Worm (Caenorhabditis elegans): Measurements from ENCODE around the gene hpo-18.

- TF ChIP-seq lin-13 (GFP tag; optimal IDR thresholded peaks at IDR 0.05) (no peak), unc-39 (tag; optimal IDR thresholded peaks at IDR 0.05) (no peak), elt-1 (tag; optimal IDR thresholded peaks at IDR 0.05) (no peak), mdl-1 (tag; optimal IDR thresholded peaks at IDR 0.05) (no peak), egl-27 (tag; optimal IDR thresholded peaks at IDR 0.05) (no peak), fos-1 (tag; optimal IDR thresholded peaks at IDR 0.05) (no peak), ceh-82 (tag; optimal IDR thresholded peaks at IDR 0.05) (no peak)
These were observed 5.0 kb downstream of the hpo-18 start, which contains the start of gene glrx-3 for ce11 chrV:4341208-4341607.
